Worm (Caenorhabditis elegans): ENCODE measurements around the gene atp-4.

ce11 chrV:6398922-6399321 is 28.0 kb downstream of the atp-4 start:
- no peak for TF ChIP-seq zag-1 (tag; optimal IDR thresholded peaks at IDR 0.05)
- no peak for TF ChIP-seq nhr-28 (tag; optimal IDR thresholded peaks at IDR 0.05)
- no peak for TF ChIP-seq lsy-12 (tag; optimal IDR thresholded peaks at IDR 0.05)
- TF ChIP-seq nhr-76 (tag; optimal IDR thresholded peaks at IDR 0.05) = no peak
- no peak for TF ChIP-seq R02D3.7 (tag; optimal IDR thresholded peaks at IDR 0.05)
- no peak for TF ChIP-seq ceh-28 (tag; optimal IDR thresholded peaks at IDR 0.05)
- TF ChIP-seq tbx-2 (tag; optimal IDR thresholded peaks at IDR 0.05) = no peak
- no peak for TF ChIP-seq fos-1 (tag; optimal IDR thresholded peaks at IDR 0.05)
- no peak for TF ChIP-seq eor-1 (tag; optimal IDR thresholded peaks at IDR 0.05)
- no peak for TF ChIP-seq ztf-4 (tag; optimal IDR thresholded peaks at IDR 0.05)
- TF ChIP-seq jun-1 (tag; optimal IDR thresholded peaks at IDR 0.05) = peak; percentile 39
- TF ChIP-seq sea-2 (GFP tag; optimal IDR thresholded peaks at IDR 0.05) = no peak
- no peak for TF ChIP-seq ama-1 (optimal IDR thresholded peaks at IDR 0.05)
